Fruit fly (Drosophila melanogaster): ENCODE measurements around the gene CG13855.

CG13855 gene

dm6 chr3R:22447874-22448254 lies 42.1 kb downstream of the CG13855 start, which contains the start of gene CG34376 (continued):
- TF ChIP-seq CG18476 (GFP tag; optimal IDR thresholded peaks at IDR 0.05) (no peak), CG10462 (GFP tag; optimal IDR thresholded peaks at IDR 0.05) (no peak), Atf-2 (GFP tag; optimal IDR thresholded peaks at IDR 0.05) (no peak), cg (GFP tag; optimal IDR thresholded peaks at IDR 0.05) (no peak), hb (GFP tag; IDR thresholded peaks at IDR 0.05; ENCODE audit: partially characterized antibody) (no peak), CG10979 (tag; optimal IDR thresholded peaks at IDR 0.05) (peak; percentile 2), pan (optimal IDR thresholded peaks at IDR 0.05) (no peak), pan (GFP tag; optimal IDR thresholded peaks at IDR 0.05 in 1 of 2, IDR thresholded peaks at IDR 0.05 in 1 of 2) (peak in 1 of 2 experiments; percentile 56), CG10366 (GFP tag; IDR thresholded peaks at IDR 0.05) (peak; percentile 34; the same call in 1 of the 2 replicates), bowl (GFP tag; IDR thresholded peaks at IDR 0.05) (no peak; the same call in 1 of the 2 replicates), CG14965 (GFP tag; optimal IDR thresholded peaks at IDR 0.05; ENCODE audit: borderline replicate concordance) (no peak), CG33557 (GFP tag; optimal IDR thresholded peaks at IDR 0.05) (no peak), dpn (GFP tag; optimal IDR thresholded peaks at IDR 0.05) (peak in 1 of 2 experiments; percentile 9), gt (GFP tag; IDR thresholded peaks at IDR 0.05) (no peak), Atf6 (GFP tag; IDR thresholded peaks at IDR 0.05) (no peak), Bteb2 (GFP tag; optimal IDR thresholded peaks at IDR 0.05) (no peak), CG11504 (tag; optimal IDR thresholded peaks at IDR 0.05) (no peak), Hmx (GFP tag; optimal IDR thresholded peaks at IDR 0.05) (no peak), CG16813 (GFP tag; IDR thresholded peaks at IDR 0.05; ENCODE audit: partially characterized antibody) (0 out of 3 replicates have a peak, but pooled peaks have one; percentile 30), CG4424 (GFP tag; optimal IDR thresholded peaks at IDR 0.05) (no peak), scrt (GFP tag; optimal IDR thresholded peaks at IDR 0.05) (peak; percentile 18), klu (GFP tag; IDR thresholded peaks at IDR 0.05) (peak; percentile 34; the same call in 1 of the 2 replicates), Dip2 (GFP tag; IDR thresholded peaks at IDR 0.05) (no peak), ab (GFP tag; optimal IDR thresholded peaks at IDR 0.05) (no peak), trem (tag; optimal IDR thresholded peaks at IDR 0.05) (peak; percentile 57), dan (GFP tag; IDR thresholded peaks at IDR 0.05) (no peak), zen (tag; optimal IDR thresholded peaks at IDR 0.05) (no peak), oc (tag; optimal IDR thresholded peaks at IDR 0.05) (peak; percentile 21), Neu2 (GFP tag; optimal IDR thresholded peaks at IDR 0.05; ENCODE audit: borderline replicate concordance) (no peak), CG15514 (GFP tag; optimal IDR thresholded peaks at IDR 0.05) (peak; percentile 67), CG17186 (GFP tag; optimal IDR thresholded peaks at IDR 0.05) (peak; percentile 62), Asciz (GFP tag; optimal IDR thresholded peaks at IDR 0.05) (peak; percentile 35), Mad (GFP tag; optimal IDR thresholded peaks at IDR 0.05) (peak; percentile 9), schlank (tag; optimal IDR thresholded peaks at IDR 0.05) (peak; percentile 37), Usf (GFP tag; optimal IDR thresholded peaks at IDR 0.05) (no peak), toy (GFP tag; IDR thresholded peaks at IDR 0.05) (no peak), CG13894 (tag; optimal IDR thresholded peaks at IDR 0.05) (no peak), tx (GFP tag; optimal IDR thresholded peaks at IDR 0.05) (no peak), pnt (GFP tag; optimal IDR thresholded peaks at IDR 0.05) (no peak), CG6689 (GFP tag; IDR thresholded peaks at IDR 0.05) (0 out of 2 replicates have a peak, but pooled peaks have one; percentile 15), Dfd (GFP tag; optimal IDR thresholded peaks at IDR 0.05) (no peak), Lim3 (GFP tag; IDR thresholded peaks at IDR 0.05) (no peak; the same call in 1 of the 2 replicates), HLH4C (GFP tag; IDR thresholded peaks at IDR 0.05; ENCODE audit: partially characterized antibody) (peak; percentile 39; the same call in 2 of the 3 replicates), p53 (GFP tag; optimal IDR thresholded peaks at IDR 0.05) (no peak), CG3407 (GFP tag; optimal IDR thresholded peaks at IDR 0.05) (peak; percentile 34), CG2129 (GFP tag; IDR thresholded peaks at IDR 0.05; ENCODE audit: partially characterized antibody) (no peak), CG10565 (GFP tag; optimal IDR thresholded peaks at IDR 0.05) (no peak), CG18599 (GFP tag; optimal IDR thresholded peaks at IDR 0.05) (peak; percentile 49), dmrt11E (tag; optimal IDR thresholded peaks at IDR 0.05) (no peak), CG12104 (GFP tag; optimal IDR thresholded peaks at IDR 0.05) (peak; percentile 2), ara (GFP tag; IDR thresholded peaks at IDR 0.05) (peak; percentile 51)
